Fruit fly (Drosophila melanogaster) whole organism, adult: ENCODE measurements around the gene idc.

Source experiments
- CG11617 ChIP-seq: fragments of 200-800 bp; sonication (Bioruptor generic); optimal IDR thresholded peaks from 2 replicates; lab custom pipeline; 2017; ENCODE audit warnings: mild to moderate bottlenecking, missing biosample characterization, missing genetic modification reagents, missing genetic modification characterization
- CG12768 ChIP-seq: fragments of 200-800 bp; sonication (Bioruptor generic); optimal IDR thresholded peaks from 2 replicates; lab custom pipeline; 2017; ENCODE audit warnings: missing biosample characterization, missing genetic modification characterization, mild to moderate bottlenecking, moderate library complexity, missing genetic modification reagents
- CG14711 ChIP-seq: fragments of 200-800 bp; sonication (Bioruptor generic); optimal IDR thresholded peaks from 2 replicates; lab custom pipeline; 2018; ENCODE audit warnings: missing biosample characterization, mild to moderate bottlenecking, missing genetic modification characterization, moderate library complexity
- CG33017 ChIP-seq: fragments of 200-800 bp; sonication (Bioruptor generic); optimal IDR thresholded peaks from 2 replicates; lab custom pipeline; 2018; ENCODE audit warnings: missing biosample characterization, mild to moderate bottlenecking, missing genetic modification characterization, moderate library complexity
- CG5204 ChIP-seq: fragments of 200-800 bp; sonication (Bioruptor generic); optimal IDR thresholded peaks from 2 replicates; lab custom pipeline; 2016; ENCODE audit warnings: missing biosample characterization, missing genetic modification characterization
- ovo ChIP-seq: fragments of 200-800 bp; sonication (Bioruptor generic); optimal IDR thresholded peaks from 2 replicates; lab custom pipeline; 2016; ENCODE audit warnings: missing biosample characterization, missing genetic modification characterization
- toe ChIP-seq: fragments of 200-800 bp; sonication (Bioruptor generic); optimal IDR thresholded peaks from 2 replicates; lab custom pipeline; 2016; ENCODE audit warnings: missing biosample characterization, missing genetic modification characterization

DNA sequence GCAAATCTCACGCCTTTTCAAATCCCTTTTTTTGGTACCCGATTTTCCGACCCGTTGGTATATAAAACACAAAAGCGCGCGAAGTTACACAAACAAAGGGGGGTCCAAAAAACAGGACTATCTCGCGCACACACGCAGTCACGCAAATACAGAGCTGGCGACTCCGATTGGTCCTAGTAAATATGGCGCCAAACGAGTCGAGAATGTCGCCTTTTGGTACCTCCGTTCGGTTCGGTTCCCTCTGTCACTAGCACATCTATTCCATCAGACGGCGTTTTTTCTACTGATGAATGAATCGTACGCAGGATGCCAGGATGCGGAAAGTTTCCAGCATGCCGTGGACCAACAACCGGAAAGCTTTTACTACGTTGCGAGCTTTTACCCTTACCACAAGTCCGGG, 24.2 kb downstream of the idc start, which contains the start of gene CG17193:
- no peak for TF ChIP-seq toe (GFP tag; lab: Kevin White, UChicago)
- no peak for TF ChIP-seq CG33017 (tag; lab: Kevin White, UChicago)
- no peak for TF ChIP-seq CG5204 (GFP tag; lab: Kevin White, UChicago)
- no peak for TF ChIP-seq CG12768 (GFP tag; lab: Kevin White, UChicago)
- no peak for TF ChIP-seq CG14711 (tag; lab: Kevin White, UChicago)
- TF ChIP-seq ovo (GFP tag; lab: Kevin White, UChicago) = no peak
- no peak for TF ChIP-seq CG11617
